Fruit fly (Drosophila melanogaster) whole organism, embryonic: Measurements from ENCODE around the gene beta'COP.

Experiments used
- Asciz ChIP-seq: fragments of 200-800 bp; sonication (Bioruptor generic); optimal IDR thresholded peaks from 2 replicates; lab custom pipeline; 2017; ENCODE audit warnings: missing biosample characterization, mild to moderate bottlenecking, missing genetic modification characterization, missing genetic modification reagents
- CG10565 ChIP-seq: fragments of 200-800 bp; sonication (Bioruptor generic); optimal IDR thresholded peaks from 3 replicates; lab custom pipeline; 2016; ENCODE audit warnings: missing biosample characterization, mild to moderate bottlenecking, missing genetic modification characterization
- CG11093 ChIP-seq: fragments of 200-800 bp; sonication (Bioruptor generic); IDR thresholded peaks from 3 replicates; pipeline ENCODE4 v1.3.6; 2022; ENCODE audit warnings: missing biosample characterization, missing genetic modification characterization
- CG12155 ChIP-seq: fragments of 200-800 bp; sonication (Bioruptor generic); optimal IDR thresholded peaks from 3 replicates; lab custom pipeline; 2016; ENCODE audit warnings: missing biosample characterization, missing genetic modification characterization
- CG12236 ChIP-seq: fragments of 200-800 bp; sonication (Bioruptor generic); optimal IDR thresholded peaks from 2 replicates; lab custom pipeline; 2016; ENCODE audit warnings: missing biosample characterization, missing genetic modification characterization
- CG13123 ChIP-seq: fragments of 200-800 bp; sonication (Bioruptor generic); optimal IDR thresholded peaks from 2 replicates; lab custom pipeline; 2016; ENCODE audit warnings: missing biosample characterization, missing genetic modification characterization
- CG13287 ChIP-seq: fragments of 200-800 bp; sonication (Bioruptor generic); IDR thresholded peaks from 2 replicates; pipeline ENCODE4 v1.3.6; 2022; ENCODE audit warnings: missing biosample characterization, missing genetic modification characterization; ENCODE audit not compliant: partially characterized antibody
- CG14441 ChIP-seq: fragments of 200-800 bp; sonication (Bioruptor generic); IDR thresholded peaks from 2 replicates; pipeline ENCODE4 v1.3.6; 2022; ENCODE audit warnings: missing biosample characterization, missing genetic modification characterization
- CG1529 ChIP-seq: fragments of 200-800 bp; sonication (Bioruptor generic); optimal IDR thresholded peaks from 3 replicates; lab custom pipeline; 2018; ENCODE audit warnings: missing biosample characterization, missing genetic modification characterization
- CG16815 ChIP-seq: fragments of 200-800 bp; sonication (Bioruptor generic); optimal IDR thresholded peaks from 3 replicates; lab custom pipeline; 2017; ENCODE audit warnings: missing biosample characterization, mild to moderate bottlenecking, missing genetic modification characterization
- CG16863 ChIP-seq: fragments of 200-800 bp; sonication (Bioruptor generic); optimal IDR thresholded peaks from 3 replicates; lab custom pipeline; 2016; ENCODE audit warnings: missing biosample characterization, missing genetic modification characterization
- CG17359 ChIP-seq: fragments of 200-800 bp; sonication (Bioruptor generic); optimal IDR thresholded peaks from 3 replicates; lab custom pipeline; 2018; ENCODE audit warnings: missing biosample characterization, mild to moderate bottlenecking, missing genetic modification characterization, moderate library complexity
- CG17802 ChIP-seq: fragments of 200-800 bp; sonication (Bioruptor generic); optimal IDR thresholded peaks from 2 replicates; lab custom pipeline; 2018; ENCODE audit warnings: missing biosample characterization, mild to moderate bottlenecking, missing genetic modification characterization, moderate library complexity
- CG31388 ChIP-seq: fragments of 200-800 bp; sonication (Bioruptor generic); optimal IDR thresholded peaks from 2 replicates; lab custom pipeline; 2016; ENCODE audit warnings: missing biosample characterization, missing genetic modification characterization
- CG33557 ChIP-seq: fragments of 200-800 bp; sonication (Bioruptor generic); optimal IDR thresholded peaks from 2 replicates; lab custom pipeline; 2019; ENCODE audit warnings: missing biosample characterization, mild to moderate bottlenecking, missing genetic modification characterization, moderate library complexity
- CG34422 ChIP-seq: fragments of 200-800 bp; sonication (Bioruptor generic); IDR thresholded peaks from 3 replicates; pipeline ENCODE4 v1.3.6; 2022; ENCODE audit warnings: missing biosample characterization, missing genetic modification characterization
- CG3847 ChIP-seq: fragments of 200-800 bp; sonication (Bioruptor generic); IDR thresholded peaks from 2 replicates; pipeline ENCODE4 v1.3.6; 2022; ENCODE audit warnings: missing biosample characterization, missing genetic modification characterization
- CG4617 ChIP-seq: fragments of 200-800 bp; sonication (Bioruptor generic); optimal IDR thresholded peaks from 3 replicates; lab custom pipeline; 2016; ENCODE audit warnings: missing biosample characterization, missing genetic modification characterization, borderline replicate concordance
- CG4707 ChIP-seq: fragments of 200-800 bp; sonication (Bioruptor generic); optimal IDR thresholded peaks from 2 replicates; lab custom pipeline; 2018; ENCODE audit warnings: missing biosample characterization, mild to moderate bottlenecking, missing genetic modification characterization, moderate library complexity
- CG5180 ChIP-seq: fragments of 200-800 bp; sonication (Bioruptor generic); optimal IDR thresholded peaks from 3 replicates; lab custom pipeline; 2017; ENCODE audit warnings: missing biosample characterization, missing genetic modification characterization, mild to moderate bottlenecking, moderate library complexity, missing genetic modification reagents
- CG6272 ChIP-seq: fragments of 200-800 bp; sonication (Bioruptor generic); IDR thresholded peaks from 2 replicates; pipeline ENCODE4 v1.3.6; 2022; ENCODE audit warnings: missing biosample characterization, missing genetic modification characterization
- CG6854 ChIP-seq: fragments of 200-800 bp; sonication (Bioruptor generic); optimal IDR thresholded peaks from 3 replicates; lab custom pipeline; 2017; ENCODE audit warnings: missing biosample characterization, mild to moderate bottlenecking, missing genetic modification characterization
- CG7745 ChIP-seq: fragments of 200-800 bp; sonication (Bioruptor generic); optimal IDR thresholded peaks from 2 replicates; lab custom pipeline; 2018; ENCODE audit warnings: missing biosample characterization, mild to moderate bottlenecking, missing genetic modification characterization, moderate library complexity
- CG7928 ChIP-seq: fragments of 200-800 bp; sonication (Bioruptor generic); optimal IDR thresholded peaks from 2 replicates; lab custom pipeline; 2017; ENCODE audit warnings: missing biosample characterization, mild to moderate bottlenecking, missing genetic modification characterization
- CG8290 ChIP-seq, 3 experiments: fragments of 200-800 bp; sonication (Bioruptor generic); optimal IDR thresholded peaks; 2 replicates each; lab custom pipeline; 2016 to 2019; ENCODE audit warnings: missing biosample characterization in 3 of 3, missing genetic modification characterization in 3 of 3, mild to moderate bottlenecking in 2 of 3, moderate library complexity in 1 of 3
- CG9215 ChIP-seq: fragments of 200-800 bp; sonication (Bioruptor generic); IDR thresholded peaks from 2 replicates; pipeline ENCODE4 v1.3.6; 2022; ENCODE audit warnings: missing biosample characterization, missing genetic modification characterization
- CG9609 ChIP-seq: fragments of 200-800 bp; sonication (Bioruptor generic); optimal IDR thresholded peaks from 3 replicates; lab custom pipeline; 2016; ENCODE audit warnings: missing biosample characterization, missing genetic modification characterization
- Chrac-16 ChIP-seq: fragments of 200-800 bp; sonication (Bioruptor generic); optimal IDR thresholded peaks from 3 replicates; lab custom pipeline; 2016; ENCODE audit warnings: missing biosample characterization, missing genetic modification characterization
- D19B ChIP-seq: fragments of 200-800 bp; sonication (Bioruptor generic); optimal IDR thresholded peaks from 2 replicates; lab custom pipeline; 2017; ENCODE audit warnings: missing biosample characterization, mild to moderate bottlenecking, missing genetic modification characterization
- Dip3 ChIP-seq: fragments of 200-800 bp; sonication (Bioruptor generic); optimal IDR thresholded peaks from 3 replicates; lab custom pipeline; 2016; ENCODE audit warnings: missing biosample characterization, missing genetic modification characterization
- Mrtf ChIP-seq: fragments of 200-800 bp; sonication (Bioruptor generic); IDR thresholded peaks from 3 replicates; pipeline ENCODE4 v1.3.6; 2022; ENCODE audit warnings: missing biosample characterization, missing genetic modification characterization
- Oaz ChIP-seq: fragments of 200-800 bp; sonication (Bioruptor generic); IDR thresholded peaks from 2 replicates; pipeline ENCODE4 v1.3.6; 2022; ENCODE audit warnings: missing biosample characterization, missing genetic modification characterization
- Side ChIP-seq: fragments of 200-800 bp; sonication (Bioruptor generic); optimal IDR thresholded peaks from 2 replicates; lab custom pipeline; 2016; ENCODE audit warnings: missing biosample characterization, missing genetic modification characterization
- Sox100B ChIP-seq: fragments of 200-800 bp; sonication (Bioruptor generic); optimal IDR thresholded peaks from 3 replicates; lab custom pipeline; 2018; ENCODE audit warnings: missing biosample characterization, mild to moderate bottlenecking, missing genetic modification characterization
- Stat92E ChIP-seq, 3 experiments: fragments of >200 bp in 2 of 3; fragments of 200-800 bp in 1 of 3; sonication (Bioruptor generic) in 1 of 3; optimal IDR thresholded peaks; 2 replicates each; lab custom pipeline; 2017 to 2019; ENCODE audit warnings: missing biosample characterization in 3 of 3, missing genetic modification characterization in 3 of 3, mild to moderate bottlenecking in 1 of 3, moderate library complexity in 1 of 3
- bigmax ChIP-seq: fragments of 200-800 bp; sonication (Bioruptor generic); optimal IDR thresholded peaks from 2 replicates; lab custom pipeline; 2018; ENCODE audit warnings: missing biosample characterization, mild to moderate bottlenecking, missing genetic modification characterization
- bowl ChIP-seq: fragments of 200-800 bp; sonication (Bioruptor generic); IDR thresholded peaks from 2 replicates; pipeline ENCODE4 v1.3.6; 2022; ENCODE audit warnings: missing biosample characterization, missing genetic modification characterization
- ci ChIP-seq: fragments of 200-800 bp; sonication (Bioruptor generic); IDR thresholded peaks from 3 replicates; pipeline ENCODE4 v1.3.6; 2022; ENCODE audit warnings: missing biosample characterization, missing genetic modification characterization
- dan ChIP-seq: fragments of 200-800 bp; sonication (Bioruptor generic); IDR thresholded peaks from 2 replicates; pipeline ENCODE4 v1.3.6; 2022; ENCODE audit warnings: missing biosample characterization, missing genetic modification characterization
- danr ChIP-seq: fragments of 200-800 bp; sonication (Bioruptor generic); IDR thresholded peaks from 2 replicates; pipeline ENCODE4 v1.3.6; 2022; ENCODE audit warnings: missing biosample characterization, missing genetic modification characterization
- eyg ChIP-seq: fragments of 200-800 bp; sonication (Bioruptor generic); optimal IDR thresholded peaks from 3 replicates; lab custom pipeline; 2016; ENCODE audit warnings: missing biosample characterization, missing genetic modification characterization
- fd102C ChIP-seq: fragments of 200-800 bp; sonication (Bioruptor generic); optimal IDR thresholded peaks from 2 replicates; lab custom pipeline; 2018; ENCODE audit warnings: missing biosample characterization, mild to moderate bottlenecking, missing genetic modification characterization, moderate library complexity
- gfzf ChIP-seq: fragments of 200-800 bp; sonication (Bioruptor generic); optimal IDR thresholded peaks from 2 replicates; lab custom pipeline; 2016; ENCODE audit warnings: missing biosample characterization, mild to moderate bottlenecking, missing genetic modification characterization, moderate library complexity
- ham ChIP-seq: fragments of 200-800 bp; sonication (Bioruptor generic); IDR thresholded peaks from 2 replicates; pipeline ENCODE4 v1.3.6; 2022; ENCODE audit warnings: missing biosample characterization, missing genetic modification characterization
- luna ChIP-seq: fragments of 200-800 bp; sonication (Bioruptor generic); optimal IDR thresholded peaks from 2 replicates; lab custom pipeline; 2016; ENCODE audit warnings: missing biosample characterization, missing genetic modification characterization
- otp ChIP-seq: fragments of 200-800 bp; sonication (Bioruptor generic); IDR thresholded peaks from 3 replicates; pipeline ENCODE4, ENCODE4 v1.3.6; 2022; ENCODE audit warnings: missing biosample characterization, missing genetic modification characterization
- pb ChIP-seq: fragments of 200-800 bp; sonication (Bioruptor generic); optimal IDR thresholded peaks from 3 replicates; lab custom pipeline; 2016; ENCODE audit warnings: missing biosample characterization, missing genetic modification characterization
- repo ChIP-seq: fragments of 200-800 bp; sonication (Bioruptor generic); optimal IDR thresholded peaks from 2 replicates; lab custom pipeline; 2016; ENCODE audit warnings: missing biosample characterization, missing genetic modification characterization
- stwl ChIP-seq: fragments of 200-800 bp; sonication (Bioruptor generic); optimal IDR thresholded peaks from 3 replicates; lab custom pipeline; 2018; ENCODE audit warnings: missing biosample characterization, mild to moderate bottlenecking, missing genetic modification characterization, moderate library complexity
- zfh1 ChIP-seq: fragments of 200-800 bp; sonication (Bioruptor generic); IDR thresholded peaks from 3 replicates; pipeline ENCODE4 v1.3.6; 2022; ENCODE audit warnings: missing biosample characterization, missing genetic modification characterization

The beta'COP gene

DNA sequence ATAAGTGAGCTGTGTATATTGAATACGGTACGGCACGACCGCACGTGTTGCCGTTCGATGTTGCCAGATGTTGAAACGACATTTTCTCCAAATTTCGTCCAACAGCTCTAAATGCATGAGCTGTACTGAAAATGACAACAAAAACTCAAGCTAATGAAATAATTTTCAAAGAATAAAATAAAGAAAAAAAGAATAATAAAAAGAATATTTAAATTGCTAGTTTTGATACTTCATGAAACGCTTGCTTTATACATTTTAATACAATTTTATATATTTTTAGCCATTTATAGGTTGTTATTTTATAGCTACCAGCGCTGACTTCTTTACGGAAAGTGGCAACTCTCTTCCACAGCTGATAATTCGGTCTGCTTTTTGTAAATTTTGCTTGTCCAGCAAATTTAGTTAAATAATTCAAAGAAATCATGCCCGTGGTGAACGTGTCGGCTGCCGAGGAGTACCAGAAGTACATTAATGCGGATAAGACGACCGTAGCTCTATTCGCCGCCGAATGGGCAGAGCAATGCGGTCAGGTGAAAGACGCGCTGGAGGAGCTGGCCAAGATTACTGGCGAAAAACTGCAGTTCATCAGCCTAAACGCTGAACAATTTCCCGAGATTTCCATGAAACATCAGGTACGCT is 12.5 kb upstream of the beta'COP start, which contains the start of the genes Nnp-1 and Grx3 (continued):
- TF ChIP-seq Side (GFP tag; lab: Kevin White, UChicago): no peak
- no peak for TF ChIP-seq CG6854 (GFP tag; lab: Kevin White, UChicago)
- no peak for TF ChIP-seq CG10565 (GFP tag; lab: Kevin White, UChicago)
- no peak for TF ChIP-seq Mrtf
- TF ChIP-seq luna (GFP tag; lab: Kevin White, UChicago): no peak
- no peak for TF ChIP-seq CG8290 (GFP tag; optimal IDR thresholded peaks at IDR 0.05; lab: Kevin White, UChicago)
- TF ChIP-seq CG8290 (tag; optimal IDR thresholded peaks at IDR 0.05; lab: Kevin White, UChicago): no peak
- no peak for TF ChIP-seq CG11093 (GFP tag; lab: Robert Waterston, UW)
- TF ChIP-seq Stat92E (GFP tag; optimal IDR thresholded peaks at IDR 0.05; lab: Kevin White, UChicago): no peak
- no peak for TF ChIP-seq danr (GFP tag; lab: Robert Waterston, UW)
- TF ChIP-seq pb (GFP tag; lab: Kevin White, UChicago): no peak
- no peak for TF ChIP-seq Asciz
- TF ChIP-seq Chrac-16 (GFP tag; lab: Kevin White, UChicago): peak; percentile 35
- peak; percentile 62 for TF ChIP-seq CG4617 (GFP tag; lab: Kevin White, UChicago)
- TF ChIP-seq CG34422 (GFP tag; lab: Robert Waterston, UW): peak; percentile 65
- no peak for TF ChIP-seq repo
- TF ChIP-seq ci (GFP tag; lab: Robert Waterston, UW): 0 out of 3 replicates have a peak, but pooled peaks have one; percentile 12
- TF ChIP-seq CG13287 (GFP tag; lab: Robert Waterston, UW): 0 out of 2 replicates have a peak, but pooled peaks have one; percentile 30
- TF ChIP-seq CG7745: no peak
- TF ChIP-seq CG17802: no peak
- peak; percentile 61 for TF ChIP-seq CG12155
- TF ChIP-seq zfh1 (GFP tag; lab: Robert Waterston, UW): no peak
- no peak for TF ChIP-seq fd102C (GFP tag; lab: Kevin White, UChicago)
- TF ChIP-seq CG7928 (GFP tag; lab: Kevin White, UChicago): peak; percentile 44
- TF ChIP-seq CG9609 (GFP tag; lab: Kevin White, UChicago): no peak
- TF ChIP-seq CG13123: no peak
- no peak for TF ChIP-seq CG16815 (GFP tag; lab: Kevin White, UChicago)
- TF ChIP-seq CG1529: no peak
- no peak for TF ChIP-seq CG12236 (GFP tag; lab: Kevin White, UChicago)
- TF ChIP-seq ham: no peak
- TF ChIP-seq stwl (tag; lab: Kevin White, UChicago): peak; percentile 49
- peak; percentile 76 for TF ChIP-seq CG3847 (GFP tag; lab: Robert Waterston, UW)
- TF ChIP-seq CG5180 (GFP tag; lab: Kevin White, UChicago): peak; percentile 71
- no peak for TF ChIP-seq CG16863 (GFP tag; lab: Kevin White, UChicago)
- no peak for TF ChIP-seq bowl (GFP tag; lab: Robert Waterston, UW)
- no peak for TF ChIP-seq otp (GFP tag; lab: Robert Waterston, UW)
- peak; percentile 13; the same call in 1 of the 2 replicates for TF ChIP-seq CG14441 (GFP tag; lab: Robert Waterston, UW)
- TF ChIP-seq CG33557 (GFP tag; lab: Kevin White, UChicago): no peak
- TF ChIP-seq eyg: no peak
- peak; percentile 57 for TF ChIP-seq CG9215 (GFP tag; lab: Robert Waterston, UW)
- peak; percentile 52 for TF ChIP-seq gfzf (GFP tag; lab: Kevin White, UChicago)
- TF ChIP-seq CG4707 (GFP tag; lab: Kevin White, UChicago): no peak
- TF ChIP-seq Dip3 (GFP tag; lab: Kevin White, UChicago): no peak
- TF ChIP-seq D19B (GFP tag; lab: Kevin White, UChicago): no peak
- no peak for TF ChIP-seq Sox100B (GFP tag; lab: Kevin White, UChicago)
- no peak for TF ChIP-seq bigmax (GFP tag; lab: Kevin White, UChicago)
- no peak for TF ChIP-seq CG31388
- TF ChIP-seq dan (GFP tag; lab: Robert Waterston, UW): no peak
- TF ChIP-seq Oaz (GFP tag; lab: Robert Waterston, UW): no peak
- no peak for TF ChIP-seq CG6272
- no peak for TF ChIP-seq CG17359 (tag; lab: Kevin White, UChicago)
